Worm (Caenorhabditis elegans): ENCODE data around the gene F13H10.8.

The F13H10.8 gene

DNA sequence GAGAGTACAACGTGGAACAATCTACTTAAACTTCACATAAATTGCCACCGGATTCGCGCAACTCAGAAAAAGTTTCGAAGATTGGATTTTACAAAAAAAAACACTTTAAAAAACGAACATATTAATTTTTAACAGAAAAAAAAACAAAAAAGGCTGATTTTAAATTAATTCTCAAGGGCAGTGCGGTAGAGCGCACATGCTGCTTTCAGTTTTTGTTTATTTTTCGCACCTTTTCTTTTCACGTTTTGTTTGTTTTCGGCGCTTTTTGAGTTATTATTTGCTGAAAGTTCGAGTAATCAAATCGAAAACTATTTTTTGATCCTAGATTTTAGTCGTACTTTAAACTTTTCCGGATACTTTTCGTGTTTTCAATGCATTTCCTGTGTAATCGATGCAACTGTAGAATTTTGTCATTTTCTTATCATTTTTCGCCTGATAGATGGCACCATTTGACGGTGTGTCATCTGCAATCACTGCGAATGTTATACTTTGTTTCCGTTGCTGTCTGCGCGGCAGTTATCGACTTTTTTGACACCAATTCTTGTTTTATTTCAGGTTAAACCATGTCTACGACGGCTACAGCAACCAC lies at the start of gene F13H10.8:
Gene F13H10.8 (plus strand): TSS at position 556 of the 589 bp plus-strand sequence.
- TF ChIP-seq snpc-4 (tag; optimal IDR thresholded peaks at IDR 0.05), result no peak
- TF ChIP-seq mep-1 (tag; optimal IDR thresholded peaks at IDR 0.05), result peak; percentile 38
- no peak for TF ChIP-seq nhr-76 (tag; optimal IDR thresholded peaks at IDR 0.05)
- no peak for TF ChIP-seq M03D4.4 (tag; optimal IDR thresholded peaks at IDR 0.05)
- TF ChIP-seq cnd-1 (tag; optimal IDR thresholded peaks at IDR 0.05), result no peak
- peak; percentile 7 for TF ChIP-seq lsy-2 (tag; optimal IDR thresholded peaks at IDR 0.05)
- no peak for TF ChIP-seq sem-2 (GFP tag; optimal IDR thresholded peaks at IDR 0.05)
- TF ChIP-seq zip-8 (tag; optimal IDR thresholded peaks at IDR 0.05), result no peak
- peak; percentile 76 for TF ChIP-seq ces-1 (GFP tag; optimal IDR thresholded peaks at IDR 0.05)

DNA sequence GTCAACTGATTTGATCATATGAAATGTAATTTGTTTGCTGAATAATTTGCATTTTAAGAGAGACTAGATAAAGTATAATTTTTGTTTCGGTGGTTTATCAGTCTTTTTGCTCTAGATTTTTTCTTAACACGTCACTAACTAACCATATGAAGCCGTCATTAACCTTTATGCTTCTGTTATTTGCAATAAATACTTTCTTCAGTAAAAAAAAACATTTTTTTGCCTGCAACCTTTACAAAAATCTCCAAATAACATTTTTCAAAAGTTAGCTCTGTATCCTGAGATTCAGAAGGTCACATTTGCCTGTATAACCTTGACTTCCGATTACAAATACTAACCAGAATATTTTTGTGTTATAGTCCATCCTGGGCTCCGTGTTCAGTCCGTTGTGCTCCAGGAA lies 49.5 kb upstream of the F13H10.8 start:
- TF ChIP-seq sptf-1 (tag; optimal IDR thresholded peaks at IDR 0.05), result no peak
- TF ChIP-seq hlh-1 (tag; optimal IDR thresholded peaks at IDR 0.05), result no peak
- no peak for TF ChIP-seq blmp-1 (tag; optimal IDR thresholded peaks at IDR 0.05)
- TF ChIP-seq nhr-28 (tag; optimal IDR thresholded peaks at IDR 0.05), result no peak
- no peak for TF ChIP-seq lin-32 (GFP tag; optimal IDR thresholded peaks at IDR 0.05)
- no peak for TF ChIP-seq zip-8 (tag; optimal IDR thresholded peaks at IDR 0.05)
- no peak for TF ChIP-seq lin-13 (tag; optimal IDR thresholded peaks at IDR 0.05)
- no peak for TF ChIP-seq tbx-8 (GFP tag; optimal IDR thresholded peaks at IDR 0.05)
- no peak for TF ChIP-seq elt-3 (tag; optimal IDR thresholded peaks at IDR 0.05)
- no peak for TF ChIP-seq mls-2 (tag; optimal IDR thresholded peaks at IDR 0.05)
- TF ChIP-seq unc-62 (GFP tag; optimal IDR thresholded peaks at IDR 0.05), result no peak
- no peak for TF ChIP-seq nhr-76 (tag; optimal IDR thresholded peaks at IDR 0.05)
- no peak for TF ChIP-seq ceh-83 (GFP tag; optimal IDR thresholded peaks at IDR 0.05)
- no peak for TF ChIP-seq mep-1 (tag; optimal IDR thresholded peaks at IDR 0.05)

DNA sequence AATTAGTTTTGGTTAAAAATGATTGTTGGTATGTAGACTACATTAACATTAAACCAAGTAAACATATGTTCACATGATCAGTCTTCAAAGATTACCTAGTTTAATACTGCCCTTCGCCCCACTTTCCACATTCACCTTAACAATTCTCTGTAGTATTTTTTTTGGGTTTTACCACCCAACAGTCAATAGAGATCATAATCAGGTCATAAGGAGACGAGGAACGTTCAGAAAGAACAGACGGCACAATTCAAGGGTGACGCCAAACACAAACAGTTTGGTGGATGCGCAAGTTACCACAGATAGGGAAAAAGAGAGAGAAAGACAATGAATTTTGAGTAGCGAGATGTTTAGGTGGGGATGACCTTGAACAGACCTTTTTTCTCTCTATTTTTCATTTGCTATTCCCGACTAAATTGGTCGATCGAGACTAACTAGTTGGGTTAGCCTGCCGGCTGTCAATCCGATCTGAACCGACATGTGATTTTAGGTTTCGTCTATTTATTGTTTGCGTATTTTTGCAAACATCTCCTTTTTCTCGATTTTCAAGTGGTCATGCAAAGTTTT lies 48.6 kb upstream of the F13H10.8 start:
- TF ChIP-seq ceh-83 (GFP tag; optimal IDR thresholded peaks at IDR 0.05) (no peak), M03D4.4 (tag; optimal IDR thresholded peaks at IDR 0.05) (no peak), unc-39 (tag; optimal IDR thresholded peaks at IDR 0.05) (no peak), nhr-237 (tag; optimal IDR thresholded peaks at IDR 0.05) (no peak), nhr-28 (tag; optimal IDR thresholded peaks at IDR 0.05) (no peak), elt-1 (tag; optimal IDR thresholded peaks at IDR 0.05; ENCODE audit: borderline replicate concordance, insufficient read depth) (no peak), lsy-2 (tag; optimal IDR thresholded peaks at IDR 0.05) (no peak), unc-120 (tag; optimal IDR thresholded peaks at IDR 0.05; ENCODE audit: poor library complexity, severe bottlenecking) (no peak), ceh-39 (tag; optimal IDR thresholded peaks at IDR 0.05) (no peak), mep-1 (tag; optimal IDR thresholded peaks at IDR 0.05) (no peak), cnd-1 (tag; optimal IDR thresholded peaks at IDR 0.05) (no peak), snpc-4 (tag; optimal IDR thresholded peaks at IDR 0.05) (no peak), flh-1 (GFP tag; optimal IDR thresholded peaks at IDR 0.05) (no peak), drap-1 (GFP tag; optimal IDR thresholded peaks at IDR 0.05) (no peak)

DNA sequence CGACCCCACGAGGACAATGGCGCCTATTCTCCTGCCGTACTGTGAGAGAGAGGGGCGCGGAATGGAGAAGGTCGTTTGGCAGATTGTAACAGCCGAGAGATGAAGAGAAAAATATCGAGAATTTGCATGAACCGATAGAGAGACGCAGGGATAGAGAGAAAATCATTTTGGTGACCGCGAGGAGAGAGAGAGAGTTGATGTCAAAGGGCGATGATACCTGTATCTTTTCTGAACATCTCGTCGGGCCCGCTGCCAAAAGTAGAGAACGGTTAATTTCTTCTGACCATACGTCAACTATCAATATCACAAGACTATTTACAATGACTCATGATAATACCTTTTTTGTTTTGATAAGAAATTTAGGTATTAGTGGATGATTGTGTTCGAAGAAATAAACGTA lies 44.3 kb upstream of the F13H10.8 start:
- TF ChIP-seq tbx-8 (GFP tag; optimal IDR thresholded peaks at IDR 0.05), result no peak
- TF ChIP-seq elt-1 (tag; optimal IDR thresholded peaks at IDR 0.05; ENCODE audit: borderline replicate concordance, insufficient read depth), result peak; percentile 21
- TF ChIP-seq blmp-1 (tag; optimal IDR thresholded peaks at IDR 0.05), result no peak

DNA sequence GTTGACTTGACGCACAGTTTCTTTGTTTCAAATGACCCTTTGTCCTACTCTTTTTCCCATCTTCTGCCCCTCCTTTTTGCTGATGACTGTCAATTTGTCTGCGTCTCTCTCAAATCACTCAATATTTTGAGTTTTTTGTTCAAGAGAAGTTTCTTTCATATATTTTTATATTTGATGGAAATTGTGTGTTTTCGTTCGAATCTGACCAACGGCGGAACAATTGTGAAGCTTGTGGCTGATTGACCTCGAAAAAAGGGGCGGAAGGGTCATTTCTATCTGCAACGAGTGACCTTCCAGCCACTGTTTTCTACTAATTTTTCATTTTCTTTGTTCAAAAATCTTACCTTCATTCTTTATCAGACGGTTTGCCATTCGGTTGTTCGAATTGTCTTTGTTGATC lies 41.7 kb upstream of the F13H10.8 start:
- TF ChIP-seq nhr-76 (tag; optimal IDR thresholded peaks at IDR 0.05) (no peak), hlh-1 (tag; optimal IDR thresholded peaks at IDR 0.05) (no peak), pha-4 (tag; optimal IDR thresholded peaks at IDR 0.05) (no peak), lin-13 (tag; optimal IDR thresholded peaks at IDR 0.05) (no peak), snpc-4 (tag; optimal IDR thresholded peaks at IDR 0.05) (no peak), nhr-237 (tag; optimal IDR thresholded peaks at IDR 0.05) (no peak), ztf-11 (tag; optimal IDR thresholded peaks at IDR 0.05) (no peak), mls-2 (tag; optimal IDR thresholded peaks at IDR 0.05) (no peak)

DNA sequence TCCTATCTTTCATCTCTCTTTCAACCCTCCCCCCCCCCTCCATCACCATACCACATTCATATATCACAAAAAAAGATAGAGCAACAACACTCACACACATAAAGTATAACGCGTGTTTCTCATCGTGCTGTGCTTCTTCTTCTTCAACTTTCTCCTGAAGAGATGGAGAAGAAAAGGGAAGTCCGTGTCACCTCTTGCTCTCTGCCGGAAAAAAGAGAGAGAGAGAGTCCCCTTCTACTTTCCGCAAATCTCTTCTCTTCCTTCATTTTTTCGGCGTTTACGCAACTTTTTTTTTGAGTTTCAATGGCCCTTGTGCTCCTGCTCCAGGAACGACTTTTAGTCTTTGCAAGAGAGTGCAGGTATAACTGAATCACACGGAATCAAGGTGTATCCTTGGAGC lies 40.6 kb upstream of the F13H10.8 start:
- TF ChIP-seq unc-120 (tag; optimal IDR thresholded peaks at IDR 0.05; ENCODE audit: poor library complexity, severe bottlenecking), result peak; percentile 19
- no peak for TF ChIP-seq lin-13 (tag; optimal IDR thresholded peaks at IDR 0.05)
- TF ChIP-seq blmp-1 (tag; optimal IDR thresholded peaks at IDR 0.05), result no peak
- TF ChIP-seq unc-39 (tag; optimal IDR thresholded peaks at IDR 0.05), result no peak
- TF ChIP-seq lin-32 (GFP tag; optimal IDR thresholded peaks at IDR 0.05), result no peak
- no peak for TF ChIP-seq mab-5 (tag; optimal IDR thresholded peaks at IDR 0.05)

All from whole organism, mixed stage, embryonic.